Worm (Caenorhabditis elegans) whole organism, L2 larva: ENCODE data around the gene Y54G2A.7.
A peak's percentile ranks its signal among the peaks of the same experiment; 100 is the strongest.
"Not testable (repeated sequence)": the region's sequence is repeated elsewhere in the genome, so short reads cannot be mapped to it uniquely, and the experiment has no call there.

Experiments used
- C34F6.9 ChIP-seq: fragments of 150-350 bp; optimal IDR thresholded peaks from 2 replicates; lab custom pipeline; 2014; ENCODE audit warnings: missing biosample characterization, missing genetic modification characterization
- F13H6.1 ChIP-seq: sonication (generic microtip); optimal IDR thresholded peaks from 2 replicates; lab custom pipeline; 2016; ENCODE audit warnings: missing genetic modification characterization, missing compliant biosample characterization
- R02D3.7 ChIP-seq: fragments of 150-350 bp; optimal IDR thresholded peaks from 2 replicates; lab custom pipeline; 2014; ENCODE audit warnings: missing biosample characterization, missing genetic modification characterization
- Y55F3AM.14 ChIP-seq: fragments of 200-800 bp; sonication (Bioruptor generic); optimal IDR thresholded peaks from 2 replicates; lab custom pipeline; 2018; ENCODE audit warnings: mild to moderate bottlenecking, missing genetic modification characterization, missing compliant biosample characterization
- ZK546.5 ChIP-seq: sonication (generic microtip); optimal IDR thresholded peaks from 2 replicates; lab custom pipeline; 2017; ENCODE audit warnings: missing biosample characterization, missing genetic modification characterization
- alr-1 ChIP-seq: fragments of 150-350 bp; optimal IDR thresholded peaks from 2 replicates; lab custom pipeline; 2014; ENCODE audit warnings: missing biosample characterization, missing genetic modification characterization
- aly-2 ChIP-seq: fragments of 150-350 bp; optimal IDR thresholded peaks from 2 replicates; lab custom pipeline; 2014; ENCODE audit warnings: missing biosample characterization, missing genetic modification characterization
- ama-1 ChIP-seq: fragments of 150-350 bp; optimal IDR thresholded peaks from 2 replicates; lab custom pipeline; 2018; ENCODE audit warnings: inconsistent platforms
- ceh-16 ChIP-seq: fragments of 150-350 bp; optimal IDR thresholded peaks from 2 replicates; lab custom pipeline; 2014; ENCODE audit warnings: missing biosample characterization, missing genetic modification characterization
- crh-2 ChIP-seq: sonication (generic microtip); optimal IDR thresholded peaks from 2 replicates; lab custom pipeline; 2017; ENCODE audit warnings: missing biosample characterization, missing genetic modification characterization
- egl-27 ChIP-seq: sonication (generic microtip); optimal IDR thresholded peaks from 3 replicates; lab custom pipeline; 2017; ENCODE audit warnings: missing biosample characterization, missing genetic modification reagents, missing genetic modification characterization
- elt-1 ChIP-seq: fragments of 150-350 bp; optimal IDR thresholded peaks from 2 replicates; lab custom pipeline; 2014; ENCODE audit warnings: missing biosample characterization, missing genetic modification characterization
- elt-3 ChIP-seq: sonication (generic microtip); optimal IDR thresholded peaks from 2 replicates; lab custom pipeline; 2017; ENCODE audit warnings: missing biosample characterization, missing genetic modification characterization
- fos-1 ChIP-seq: fragments of 150-350 bp; optimal IDR thresholded peaks from 2 replicates; lab custom pipeline; 2014; ENCODE audit warnings: missing biosample characterization, missing genetic modification characterization
- gmeb-1 ChIP-seq: fragments of 150-350 bp; optimal IDR thresholded peaks from 2 replicates; lab custom pipeline; 2014; ENCODE audit warnings: missing biosample characterization, missing genetic modification characterization
- lin-11 ChIP-seq: fragments of 150-350 bp; sonication (generic microtip); optimal IDR thresholded peaks from 2 replicates; lab custom pipeline; 2014; ENCODE audit warnings: missing biosample characterization, missing genetic modification characterization, inconsistent platforms, mixed read lengths
- lin-13 ChIP-seq: fragments of 150-350 bp; optimal IDR thresholded peaks from 2 replicates; lab custom pipeline; 2014; ENCODE audit warnings: missing biosample characterization, missing genetic modification reagents, missing genetic modification characterization
- lin-39 ChIP-seq: fragments of 150-350 bp; optimal IDR thresholded peaks from 2 replicates; lab custom pipeline; 2014; ENCODE audit warnings: missing biosample characterization, missing genetic modification reagents, missing genetic modification characterization
- lsy-2 ChIP-seq, 2 experiments: fragments of 150-350 bp in 1 of 2; sonication (generic microtip) in 1 of 2; optimal IDR thresholded peaks; 2 replicates each; lab custom pipeline; 2014 to 2017; ENCODE audit warnings: missing biosample characterization in 2 of 2, missing genetic modification characterization in 2 of 2
- mab-5 ChIP-seq: fragments of 150-350 bp; optimal IDR thresholded peaks from 2 replicates; lab custom pipeline; 2014; ENCODE audit warnings: missing biosample characterization, missing genetic modification characterization
- mbf-1 ChIP-seq: sonication (generic microtip); optimal IDR thresholded peaks from 2 replicates; lab custom pipeline; 2017; ENCODE audit warnings: missing biosample characterization, missing genetic modification characterization
- mdl-1 ChIP-seq, 2 experiments: fragments of 150-350 bp in 1 of 2; sonication (generic microtip) in 1 of 2; optimal IDR thresholded peaks; 2 replicates each; lab custom pipeline; 2017; ENCODE audit warnings: missing biosample characterization in 2 of 2, missing genetic modification characterization in 2 of 2
- nhr-10 ChIP-seq: sonication (generic microtip); optimal IDR thresholded peaks from 2 replicates; lab custom pipeline; 2017; ENCODE audit warnings: missing biosample characterization, missing genetic modification characterization
- nhr-12 ChIP-seq: fragments of 150-350 bp; optimal IDR thresholded peaks from 2 replicates; lab custom pipeline; 2014; ENCODE audit warnings: missing biosample characterization, missing genetic modification characterization
- nhr-129 ChIP-seq: fragments of 150-350 bp; optimal IDR thresholded peaks from 2 replicates; lab custom pipeline; 2014; ENCODE audit warnings: missing biosample characterization, missing genetic modification characterization
- nhr-21 ChIP-seq: fragments of 150-350 bp; optimal IDR thresholded peaks from 2 replicates; lab custom pipeline; 2014; ENCODE audit warnings: missing biosample characterization, missing genetic modification characterization
- nhr-23 ChIP-seq: fragments of 150-350 bp; optimal IDR thresholded peaks from 2 replicates; lab custom pipeline; 2014; ENCODE audit warnings: missing biosample characterization, missing genetic modification reagents, missing genetic modification characterization
- nhr-237 ChIP-seq: fragments of 150-350 bp; optimal IDR thresholded peaks from 2 replicates; lab custom pipeline; 2014; ENCODE audit warnings: missing biosample characterization, missing genetic modification characterization
- nhr-25 ChIP-seq: fragments of 150-350 bp; sonication (generic microtip); optimal IDR thresholded peaks from 3 replicates; lab custom pipeline; 2014; ENCODE audit warnings: missing biosample characterization, missing genetic modification characterization
- nhr-6 ChIP-seq: fragments of 150-350 bp; optimal IDR thresholded peaks from 2 replicates; lab custom pipeline; 2014; ENCODE audit warnings: missing biosample characterization, missing genetic modification characterization
- nhr-77 ChIP-seq: fragments of 150-350 bp; optimal IDR thresholded peaks from 2 replicates; lab custom pipeline; 2014; ENCODE audit warnings: missing biosample characterization, missing genetic modification characterization
- peb-1 ChIP-seq: fragments of 150-350 bp; optimal IDR thresholded peaks from 2 replicates; lab custom pipeline; 2014; ENCODE audit warnings: missing biosample characterization, missing genetic modification characterization
- skn-1 ChIP-seq: sonication (generic microtip); optimal IDR thresholded peaks from 2 replicates; lab custom pipeline; 2017; ENCODE audit warnings: missing biosample characterization, missing genetic modification characterization
- sma-3 ChIP-seq: sonication (generic microtip); optimal IDR thresholded peaks from 2 replicates; lab custom pipeline; 2016; ENCODE audit warnings: missing genetic modification reagents, missing genetic modification characterization, missing compliant biosample characterization
- sma-9 ChIP-seq, 2 experiments: fragments of 150-350 bp in 1 of 2; sonication (generic microtip) in 1 of 2; optimal IDR thresholded peaks; 2 replicates each; lab custom pipeline; 2014 to 2016; ENCODE audit warnings: missing genetic modification characterization in 2 of 2, mild to moderate bottlenecking in 1 of 2, missing biosample characterization in 1 of 2, missing compliant biosample characterization in 1 of 2, missing genetic modification reagents in 1 of 2, moderate library complexity in 1 of 2
- snpc-4 ChIP-seq: fragments of 150-350 bp; optimal IDR thresholded peaks from 2 replicates; lab custom pipeline; 2014; ENCODE audit warnings: missing biosample characterization, missing genetic modification characterization
- unc-39 ChIP-seq: fragments of 150-350 bp; optimal IDR thresholded peaks from 2 replicates; lab custom pipeline; 2014; ENCODE audit warnings: missing biosample characterization, missing genetic modification characterization
- unc-55 ChIP-seq: fragments of 150-350 bp; sonication (generic microtip); optimal IDR thresholded peaks from 3 replicates; lab custom pipeline; 2014; ENCODE audit warnings: missing biosample characterization, missing genetic modification reagents, missing genetic modification characterization
- unc-62 ChIP-seq: fragments of 150-350 bp; optimal IDR thresholded peaks from 2 replicates; lab custom pipeline; 2014; ENCODE audit warnings: missing biosample characterization, missing genetic modification reagents, missing genetic modification characterization
- zag-1 ChIP-seq: fragments of 150-350 bp; optimal IDR thresholded peaks from 2 replicates; lab custom pipeline; 2014; ENCODE audit warnings: missing biosample characterization, missing genetic modification characterization
- ztf-1 ChIP-seq: fragments of 200-800 bp; sonication (Bioruptor generic); conservative IDR thresholded peaks from 2 replicates; pipeline ENCODE4 v1.3.6; 2022; ENCODE audit warnings: missing genetic modification characterization, missing compliant biosample characterization
- ztf-11 ChIP-seq: sonication (generic microtip); optimal IDR thresholded peaks from 2 replicates; lab custom pipeline; 2017; ENCODE audit warnings: missing biosample characterization, missing genetic modification characterization
- ztf-4 ChIP-seq: fragments of 150-350 bp; optimal IDR thresholded peaks from 2 replicates; lab custom pipeline; 2014; ENCODE audit warnings: missing biosample characterization, missing genetic modification characterization

Gene Y54G2A.7

DNA sequence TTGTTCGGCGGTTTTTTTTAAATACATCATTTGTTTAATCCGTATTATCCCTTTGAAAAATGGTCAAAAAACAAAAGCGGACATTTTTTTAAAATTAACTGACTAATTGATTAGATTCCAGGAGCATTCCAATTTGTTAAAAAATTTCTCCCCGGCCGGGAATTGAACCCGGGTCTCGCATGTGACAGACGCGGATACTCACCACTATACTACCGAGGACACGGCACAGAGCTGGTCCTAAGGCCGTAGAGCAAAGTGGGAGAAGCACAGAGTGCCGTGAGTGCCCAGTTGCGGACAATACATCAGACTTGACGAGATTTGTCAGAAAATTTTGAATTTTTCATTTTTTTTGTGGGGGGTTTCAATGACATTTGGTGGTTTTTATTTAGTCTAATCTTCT, 37.4 kb upstream of the Y54G2A.7 start:
- no peak for TF ChIP-seq ama-1
- peak; percentile 20 for TF ChIP-seq unc-55 (GFP tag; lab: Kevin White, UChicago)
- peak; percentile 10 for TF ChIP-seq C34F6.9 (tag; lab: Kevin White, UChicago)
- TF ChIP-seq lin-13 = peak; percentile 35
- no peak for TF ChIP-seq ceh-16 (tag; lab: Kevin White, UChicago)
- TF ChIP-seq mab-5 (tag; lab: Kevin White, UChicago) = no peak
- peak in 1 of 2 experiments; percentile 17 for TF ChIP-seq lsy-2 (tag; optimal IDR thresholded peaks at IDR 0.05; lab: Kevin White, UChicago)

DNA sequence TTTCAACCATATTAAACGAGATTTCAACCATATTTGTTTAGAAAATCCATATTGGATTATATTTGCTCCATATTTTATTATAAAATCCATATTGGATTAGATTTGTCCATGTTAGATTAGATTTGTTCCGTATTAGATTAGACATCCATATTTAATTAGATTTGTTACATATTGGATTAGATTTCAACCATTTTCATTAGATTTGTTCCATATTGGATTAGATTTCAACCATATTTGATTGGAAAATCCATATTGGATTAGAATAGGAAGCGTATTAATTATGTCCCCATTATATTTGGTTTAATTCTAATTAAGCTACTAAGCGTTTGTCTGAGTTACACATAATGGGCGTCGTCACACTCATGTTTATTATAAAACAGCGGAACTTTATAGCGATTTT, 36.9 kb upstream of the Y54G2A.7 start, which contains the start of gene Y54G2A.44:
Gene Y54G2A.44, plus strand, starts transcription at position 301 of the 400 bp plus-strand sequence.
- not testable (repeated sequence) for TF ChIP-seq skn-1, crh-2, zag-1 (tag; lab: Kevin White, UChicago)

DNA sequence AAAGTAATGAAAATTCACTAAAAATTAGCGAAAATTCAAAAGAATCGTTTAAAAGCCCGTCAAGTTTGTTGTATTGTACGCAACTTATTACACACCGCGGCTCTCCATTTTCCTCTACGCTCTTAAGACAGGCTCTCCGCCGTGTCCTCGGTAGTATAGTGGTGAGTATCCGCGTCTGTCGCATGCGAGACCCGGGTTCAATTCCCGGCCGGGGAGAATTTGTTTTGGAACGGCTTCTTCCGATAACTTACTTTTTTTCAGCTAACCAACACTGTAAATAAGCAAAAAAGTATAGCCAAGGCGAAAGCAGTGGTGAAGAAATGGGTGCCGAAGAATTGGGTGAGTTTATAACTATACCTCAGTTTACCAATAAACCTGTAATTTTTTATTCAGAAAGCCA, 36.2 kb upstream of the Y54G2A.7 start:
- TF ChIP-seq R02D3.7 (no peak), unc-55 (GFP tag; lab: Kevin White, UChicago) (peak; percentile 20)

DNA sequence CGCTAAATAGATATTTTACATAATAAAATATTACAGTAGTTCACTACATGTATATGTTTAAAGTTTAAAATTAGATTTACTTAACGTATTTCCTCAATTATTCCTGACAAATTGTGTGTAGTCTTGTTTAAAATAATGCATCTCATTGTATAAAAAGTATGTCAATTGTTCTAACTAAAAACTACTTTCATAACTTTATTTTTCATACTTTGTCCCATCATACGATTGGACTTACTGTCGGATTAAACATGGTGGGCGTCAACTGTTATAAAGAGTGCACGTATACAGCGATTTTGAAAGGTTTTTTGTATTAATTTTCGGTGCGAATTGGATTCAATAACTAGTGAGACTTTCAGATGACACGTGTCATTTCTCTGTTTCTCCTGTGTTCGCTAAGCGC, 34.8 kb upstream of the Y54G2A.7 start, which contains the start of gene Y54G2A.32:
Gene Y54G2A.32, plus strand, starts transcription at position 301 of the 400 bp plus-strand sequence.
- TF ChIP-seq lsy-2 (tag; optimal IDR thresholded peaks at IDR 0.05; lab: Kevin White, UChicago) (no peak), elt-1 (tag; lab: Kevin White, UChicago) (no peak), mbf-1 (tag; lab: Kevin White, UChicago) (no peak), ztf-11 (tag; lab: Kevin White, UChicago) (no peak), nhr-129 (no peak), ama-1 (no peak), mdl-1 (tag; optimal IDR thresholded peaks at IDR 0.05; lab: Kevin White, UChicago) (no peak), gmeb-1 (tag; lab: Kevin White, UChicago) (no peak), ZK546.5 (tag; lab: Kevin White, UChicago) (no peak), lin-39 (tag; lab: Kevin White, UChicago) (no peak), aly-2 (tag; lab: Kevin White, UChicago) (no peak), lin-11 (tag; lab: Kevin White, UChicago) (no peak)

DNA sequence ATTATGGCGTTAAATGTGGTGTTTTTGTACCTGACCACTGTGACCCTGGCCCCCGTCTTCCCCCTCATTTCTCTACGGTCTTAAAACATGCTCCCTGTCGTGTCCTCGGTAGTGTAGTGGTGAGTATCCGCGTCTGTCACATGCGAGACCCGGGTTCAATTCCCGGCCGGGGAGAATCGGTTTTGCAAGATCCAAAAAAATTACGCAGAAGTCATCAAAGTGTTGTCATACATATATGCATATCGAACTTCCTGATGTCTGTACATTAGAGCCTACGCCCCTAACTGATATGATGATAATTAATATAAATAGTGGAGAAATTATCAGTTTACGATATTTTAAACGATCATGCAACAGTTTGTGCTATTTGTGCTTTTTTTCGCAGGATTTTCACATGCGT, 32.9 kb upstream of the Y54G2A.7 start, which contains the start of gene Y54G2A.45:
Gene Y54G2A.45, plus strand, starts transcription at position 333 of the 400 bp plus-strand sequence.
- TF ChIP-seq ama-1 (no peak), aly-2 (tag; lab: Kevin White, UChicago) (no peak), nhr-237 (no peak), ztf-11 (tag; lab: Kevin White, UChicago) (no peak), unc-62 (no peak), snpc-4 (tag; lab: Kevin White, UChicago) (no peak), lin-11 (tag; lab: Kevin White, UChicago) (no peak), lin-13 (peak; percentile 28), R02D3.7 (no peak), skn-1 (tag; lab: Kevin White, UChicago) (peak; percentile 41), fos-1 (tag; lab: Kevin White, UChicago) (peak; percentile 90), nhr-23 (tag; lab: Kevin White, UChicago) (no peak), sma-3 (GFP tag; lab: Kevin White, UChicago) (peak; percentile 19), unc-55 (GFP tag; lab: Kevin White, UChicago) (peak; percentile 37), nhr-129 (peak; percentile 16), nhr-6 (no peak), alr-1 (tag; lab: Kevin White, UChicago) (no peak), mdl-1 (tag; optimal IDR thresholded peaks at IDR 0.05; lab: Kevin White, UChicago) (no peak), nhr-77 (no peak), nhr-10 (tag; lab: Kevin White, UChicago) (no peak), gmeb-1 (tag; lab: Kevin White, UChicago) (peak; percentile 42), sma-9 (GFP tag; optimal IDR thresholded peaks at IDR 0.05; lab: Kevin White, UChicago) (peak; percentile 16), sma-9 (tag; optimal IDR thresholded peaks at IDR 0.05; lab: Kevin White, UChicago) (no peak), ztf-1 (no peak), unc-39 (no peak), mbf-1 (tag; lab: Kevin White, UChicago) (no peak), mab-5 (tag; lab: Kevin White, UChicago) (no peak), Y55F3AM.14 (GFP tag; lab: Kevin White, UChicago) (peak; percentile 11), nhr-25 (tag; lab: Kevin White, UChicago) (no peak), nhr-21 (tag; lab: Kevin White, UChicago) (no peak), F13H6.1 (tag; lab: Kevin White, UChicago) (peak; percentile 23), crh-2 (tag; lab: Kevin White, UChicago) (peak; percentile 62), peb-1 (tag; lab: Kevin White, UChicago) (no peak), lin-39 (tag; lab: Kevin White, UChicago) (no peak), elt-3 (tag; lab: Kevin White, UChicago) (no peak), nhr-12 (tag; lab: Kevin White, UChicago) (no peak), ceh-16 (tag; lab: Kevin White, UChicago) (no peak), elt-1 (tag; lab: Kevin White, UChicago) (no peak), ztf-4 (tag; lab: Kevin White, UChicago) (no peak), lsy-2 (tag; optimal IDR thresholded peaks at IDR 0.05; lab: Kevin White, UChicago) (peak in 1 of 2 experiments; percentile 48), egl-27 (tag; lab: Kevin White, UChicago) (no peak)
